Fruit fly (Drosophila melanogaster) whole organism, adult: Measurements from ENCODE around the gene CG17803.
"Not testable (repeated sequence)": the region's sequence is repeated elsewhere in the genome, so short reads cannot be mapped to it uniquely, and the experiment has no call there.

Experiments used
- CG11617 ChIP-seq: fragments of 200-800 bp; sonication (Bioruptor generic); optimal IDR thresholded peaks from 2 replicates; lab custom pipeline; 2017; ENCODE audit warnings: mild to moderate bottlenecking, missing biosample characterization, missing genetic modification reagents, missing genetic modification characterization
- CG12768 ChIP-seq: fragments of 200-800 bp; sonication (Bioruptor generic); optimal IDR thresholded peaks from 2 replicates; lab custom pipeline; 2017; ENCODE audit warnings: missing biosample characterization, missing genetic modification characterization, mild to moderate bottlenecking, moderate library complexity, missing genetic modification reagents
- CG14711 ChIP-seq: fragments of 200-800 bp; sonication (Bioruptor generic); optimal IDR thresholded peaks from 2 replicates; lab custom pipeline; 2018; ENCODE audit warnings: missing biosample characterization, mild to moderate bottlenecking, missing genetic modification characterization, moderate library complexity
- CG1620 ChIP-seq: fragments of 200-800 bp; sonication (Bioruptor generic); optimal IDR thresholded peaks from 2 replicates; lab custom pipeline; 2016; ENCODE audit warnings: missing biosample characterization, missing genetic modification characterization
- CG33017 ChIP-seq: fragments of 200-800 bp; sonication (Bioruptor generic); optimal IDR thresholded peaks from 2 replicates; lab custom pipeline; 2018; ENCODE audit warnings: missing biosample characterization, mild to moderate bottlenecking, missing genetic modification characterization, moderate library complexity
- CG5204 ChIP-seq: fragments of 200-800 bp; sonication (Bioruptor generic); optimal IDR thresholded peaks from 2 replicates; lab custom pipeline; 2016; ENCODE audit warnings: missing biosample characterization, missing genetic modification characterization
- CG7045 ChIP-seq: fragments of 200-800 bp; sonication (Bioruptor generic); optimal IDR thresholded peaks from 2 replicates; lab custom pipeline; 2017; ENCODE audit warnings: missing biosample characterization, mild to moderate bottlenecking, missing genetic modification characterization
- CG7101 ChIP-seq: fragments of 200-800 bp; sonication (Bioruptor generic); optimal IDR thresholded peaks from 2 replicates; lab custom pipeline; 2018; ENCODE audit warnings: missing biosample characterization, mild to moderate bottlenecking, missing genetic modification characterization, moderate library complexity
- Clk ChIP-seq: fragments of 200-800 bp; sonication (Bioruptor generic); optimal IDR thresholded peaks from 2 replicates; lab custom pipeline; 2017; ENCODE audit warnings: missing biosample characterization, missing genetic modification characterization
- Crg-1 ChIP-seq: fragments of 200-800 bp; sonication (Bioruptor generic); optimal IDR thresholded peaks from 2 replicates; lab custom pipeline; 2016; ENCODE audit warnings: missing biosample characterization, missing genetic modification characterization
- Hr96 ChIP-seq: fragments of 200-800 bp; sonication (Bioruptor generic); optimal IDR thresholded peaks from 2 replicates; lab custom pipeline; 2016; ENCODE audit warnings: missing biosample characterization, missing genetic modification characterization
- Mnt ChIP-seq: fragments of 200-800 bp; sonication (Bioruptor generic); optimal IDR thresholded peaks from 2 replicates; lab custom pipeline; 2016; ENCODE audit warnings: missing biosample characterization, mild to moderate bottlenecking, missing genetic modification characterization
- bab1 ChIP-seq: fragments of 200-800 bp; sonication (Bioruptor generic); optimal IDR thresholded peaks from 3 replicates; lab custom pipeline; 2019; ENCODE audit warnings: missing biosample characterization, mild to moderate bottlenecking, missing genetic modification characterization, moderate library complexity
- cic ChIP-seq: fragments of 200-800 bp; sonication (Bioruptor generic); optimal IDR thresholded peaks from 2 replicates; lab custom pipeline; 2017; ENCODE audit warnings: missing biosample characterization, mild to moderate bottlenecking, missing genetic modification characterization, moderate library complexity
- cnc ChIP-seq, 2 experiments: fragments of >200 bp; optimal IDR thresholded peaks; 2 replicates each; lab custom pipeline; 2017
- kay ChIP-seq: fragments of 200-800 bp; sonication (Bioruptor generic); peaks from one replicate; lab custom pipeline; 2016; ENCODE audit warnings: missing biosample characterization, missing genetic modification characterization, borderline replicate concordance
- ovo ChIP-seq: fragments of 200-800 bp; sonication (Bioruptor generic); optimal IDR thresholded peaks from 2 replicates; lab custom pipeline; 2016; ENCODE audit warnings: missing biosample characterization, missing genetic modification characterization
- pad ChIP-seq: fragments of 200-800 bp; sonication (Bioruptor generic); optimal IDR thresholded peaks from 3 replicates; lab custom pipeline; 2017; ENCODE audit warnings: missing biosample characterization, missing genetic modification characterization, mild to moderate bottlenecking, moderate library complexity, missing genetic modification reagents
- tj ChIP-seq: fragments of 200-800 bp; sonication (Bioruptor generic); optimal IDR thresholded peaks from 3 replicates; lab custom pipeline; 2017; ENCODE audit warnings: missing biosample characterization, mild to moderate bottlenecking, missing genetic modification characterization, moderate library complexity
- toe ChIP-seq: fragments of 200-800 bp; sonication (Bioruptor generic); optimal IDR thresholded peaks from 2 replicates; lab custom pipeline; 2016; ENCODE audit warnings: missing biosample characterization, missing genetic modification characterization

The CG17803 gene

dm6 chr3R:17783144-17783543, 18.2 kb downstream of the CG17803 start:
- TF ChIP-seq CG7101 (no peak), CG1620 (GFP tag; lab: Kevin White, UChicago) (no peak), tj (peak; percentile 2), kay (GFP tag; lab: Kevin White, UChicago) (peak; percentile 25), ovo (no peak), Mnt (peak; percentile 2), Crg-1 (GFP tag; lab: Kevin White, UChicago) (no peak)

- TF ChIP-seq Mnt (no peak), CG33017 (peak; percentile 34), toe (GFP tag; lab: Kevin White, UChicago) (peak; percentile 58), CG7045 (GFP tag; lab: Kevin White, UChicago) (peak; percentile 37), CG7101 (peak; percentile 48), pad (GFP tag; lab: Kevin White, UChicago) (no peak), kay (GFP tag; lab: Kevin White, UChicago) (peak; percentile 72), Crg-1 (GFP tag; lab: Kevin White, UChicago) (no peak), CG14711 (tag; lab: Kevin White, UChicago) (peak; percentile 54)
Measured at dm6 chr3R:17781371-17781770, 19.9 kb downstream of the CG17803 start.

DNA sequence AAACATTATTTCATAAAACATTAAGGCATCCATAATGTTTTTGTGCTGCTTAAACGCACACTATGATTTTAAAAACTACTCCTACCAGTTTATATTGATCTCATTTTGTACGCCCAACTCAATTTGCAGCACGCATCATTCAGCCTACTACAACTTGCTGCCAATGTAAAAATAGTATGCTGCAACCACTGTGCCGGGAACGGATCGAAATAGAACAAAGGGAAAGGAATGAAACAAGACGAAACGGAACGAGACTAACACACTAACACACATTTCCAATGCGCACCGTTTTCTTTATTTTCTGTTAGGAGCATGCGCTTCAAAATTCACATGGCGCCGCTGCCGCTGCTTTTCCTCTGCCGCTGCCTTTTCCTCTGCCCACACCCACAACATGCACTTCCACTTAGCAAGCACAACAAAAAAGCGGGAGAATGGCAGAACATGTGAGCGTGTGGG, 24.3 kb downstream of the CG17803 start:
- TF ChIP-seq toe (GFP tag; lab: Kevin White, UChicago) (peak; percentile 52), Hr96 (GFP tag; lab: Kevin White, UChicago) (no peak), Clk (GFP tag; lab: Kevin White, UChicago) (no peak), CG5204 (GFP tag; lab: Kevin White, UChicago) (peak; percentile 21), pad (GFP tag; lab: Kevin White, UChicago) (no peak), CG11617 (no peak), CG33017 (no peak), cnc (optimal IDR thresholded peaks at IDR 0.05; lab: Kevin White, UChicago) (no peak), CG1620 (GFP tag; lab: Kevin White, UChicago) (no peak), CG7045 (GFP tag; lab: Kevin White, UChicago) (no peak)

- TF ChIP-seq CG7101: no peak
- no peak for TF ChIP-seq ovo
- TF ChIP-seq CG7045 (GFP tag; lab: Kevin White, UChicago): no peak
- TF ChIP-seq CG1620 (GFP tag; lab: Kevin White, UChicago): no peak
- TF ChIP-seq toe (GFP tag; lab: Kevin White, UChicago): no peak
- TF ChIP-seq CG33017: no peak
- TF ChIP-seq cnc (optimal IDR thresholded peaks at IDR 0.05; lab: Kevin White, UChicago): no peak
- TF ChIP-seq Hr96 (GFP tag; lab: Kevin White, UChicago): no peak
- TF ChIP-seq tj: no peak
- no peak for TF ChIP-seq Clk (GFP tag; lab: Kevin White, UChicago)
- no peak for TF ChIP-seq cic (GFP tag; lab: Kevin White, UChicago)
- TF ChIP-seq CG11617: no peak
- no peak for TF ChIP-seq CG12768 (GFP tag; lab: Kevin White, UChicago)
- no peak for TF ChIP-seq pad (GFP tag; lab: Kevin White, UChicago)
- no peak for TF ChIP-seq CG5204 (GFP tag; lab: Kevin White, UChicago)
- no peak for TF ChIP-seq kay (GFP tag; lab: Kevin White, UChicago)
- no peak for TF ChIP-seq bab1
- TF ChIP-seq CG14711 (tag; lab: Kevin White, UChicago): no peak
- no peak for TF ChIP-seq Mnt
- TF ChIP-seq Crg-1 (GFP tag; lab: Kevin White, UChicago): no peak
Measured at dm6 chr3R:17776104-17776589, 25.2 kb downstream of the CG17803 start.

- TF ChIP-seq CG11617 (peak; percentile 16), tj (no peak), CG5204 (GFP tag; lab: Kevin White, UChicago) (peak; percentile 31), CG33017 (peak; percentile 43), CG1620 (GFP tag; lab: Kevin White, UChicago) (no peak), CG14711 (tag; lab: Kevin White, UChicago) (no peak), Mnt (no peak), CG12768 (GFP tag; lab: Kevin White, UChicago) (peak; percentile 37), CG7045 (GFP tag; lab: Kevin White, UChicago) (peak; percentile 62), CG7101 (peak; percentile 10), toe (GFP tag; lab: Kevin White, UChicago) (peak; percentile 9)
Measured at dm6 chr3R:17774538-17774937, 26.8 kb downstream of the CG17803 start.

dm6 chr3R:17773893-17774292, 27.4 kb downstream of the CG17803 start:
- TF ChIP-seq Crg-1 (GFP tag; lab: Kevin White, UChicago) (no peak), cic (GFP tag; lab: Kevin White, UChicago) (no peak), Clk (GFP tag; lab: Kevin White, UChicago) (no peak), cnc (optimal IDR thresholded peaks at IDR 0.05; lab: Kevin White, UChicago) (no peak)

- not testable (repeated sequence) for TF ChIP-seq bab1; tj; CG12768 (GFP tag; lab: Kevin White, UChicago)
Measured at dm6 chr3R:17763088-17763487, 38.2 kb downstream of the CG17803 start, which contains the start of gene TyrR. Gene TyrR (minus strand): TSS chr3R:17763188.
